Worm (Caenorhabditis elegans) whole organism, L4/young adult: ENCODE data around the gene C25F9.15.

Experiments
- W03F9.2 ChIP-seq: fragments of 150-350 bp; optimal IDR thresholded peaks from 2 replicates; lab custom pipeline; 2014; ENCODE audit warnings: missing biosample characterization, missing genetic modification characterization
- dao-5 ChIP-seq: sonication (generic microtip); optimal IDR thresholded peaks from 2 replicates; lab custom pipeline; 2016; ENCODE audit warnings: missing genotype, missing genetic modification characterization, moderate library complexity, missing compliant biosample characterization
- him-1 ChIP-seq: sonication (generic microtip); optimal IDR thresholded peaks from 2 replicates; lab custom pipeline; 2016; ENCODE audit warnings: missing genotype, missing genetic modification reagents, missing genetic modification characterization, missing compliant biosample characterization

Gene C25F9.15

ce11 chrV:19402855-19403254 is 15.1 kb upstream of the C25F9.15 start, which contains the start of gene C25F9.12:
Gene C25F9.12 (minus strand): TSS chrV:19402955.
- TF ChIP-seq him-1 (no peak), dao-5 (tag; lab: Kevin White, UChicago) (no peak)

DNA sequence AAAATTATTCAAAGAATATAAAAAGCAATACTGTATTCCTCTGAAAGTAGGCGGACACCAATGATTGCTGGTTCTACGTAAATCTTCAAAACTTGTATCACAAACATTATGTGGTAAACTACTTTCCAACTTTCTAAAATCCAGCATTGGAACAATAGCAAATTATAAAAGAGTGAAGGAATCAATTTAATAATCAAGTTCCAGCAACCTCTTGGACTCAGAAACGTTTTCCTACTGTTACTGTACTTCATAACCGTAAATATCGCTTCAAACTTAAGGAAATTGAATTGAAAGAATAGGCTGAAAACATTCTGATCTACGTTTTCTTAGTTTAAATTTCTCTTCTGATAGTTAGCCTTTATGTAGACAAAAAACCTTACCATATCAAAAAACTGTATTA is 14.3 kb upstream of the C25F9.15 start:
- TF ChIP-seq dao-5 (tag; lab: Kevin White, UChicago) (no peak), him-1 (no peak), W03F9.2 (tag; lab: Kevin White, UChicago) (no peak)

- TF ChIP-seq dao-5 (tag; lab: Kevin White, UChicago) (no peak), W03F9.2 (tag; lab: Kevin White, UChicago) (no peak), him-1 (no peak)
These were observed 12.6 kb upstream of the C25F9.15 start, which contains the start of the genes C25F9.6 and C25F9.10 for ce11 chrV:19405276-19405815. Gene C25F9.6 (minus strand): TSS chrV:19405326. Gene C25F9.10 (plus strand): TSS chrV:19405729.

- TF ChIP-seq dao-5 (tag; lab: Kevin White, UChicago) (no peak), W03F9.2 (tag; lab: Kevin White, UChicago) (no peak), him-1 (no peak)
These were observed 7.3 kb upstream of the C25F9.15 start, which contains the start of gene C25F9.5 for ce11 chrV:19410663-19411062. Gene C25F9.5 (minus strand): TSS chrV:19410857.

DNA sequence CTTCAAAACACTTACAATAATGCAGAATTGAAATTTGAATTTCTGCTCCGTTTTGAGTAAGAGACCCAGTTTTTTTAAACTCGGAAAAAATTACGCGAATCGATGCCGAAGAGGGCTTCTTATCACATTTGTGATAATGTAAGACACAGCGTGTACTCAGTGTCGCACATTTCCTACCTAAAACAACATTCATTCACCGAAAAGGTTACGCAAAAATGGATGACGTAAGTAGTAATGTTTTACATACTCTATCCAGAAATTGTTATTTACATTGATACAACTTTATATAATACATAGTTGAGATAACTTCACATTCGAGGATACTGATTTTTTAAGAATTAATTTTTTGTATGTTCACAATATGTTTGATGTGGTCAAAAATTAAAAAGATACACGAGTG is 1.5 kb upstream of the C25F9.15 start, which contains the start of the genes C25F9.4 and C25F9.9:
TSS of gene C25F9.4 (minus strand) at position 101 of the 400 bp plus-strand sequence.
TSS of gene C25F9.9 (plus strand) at position 137 of the 400 bp plus-strand sequence.
- no peak for TF ChIP-seq W03F9.2 (tag; lab: Kevin White, UChicago)
- TF ChIP-seq him-1 = no peak
- TF ChIP-seq dao-5 (tag; lab: Kevin White, UChicago) = no peak

DNA sequence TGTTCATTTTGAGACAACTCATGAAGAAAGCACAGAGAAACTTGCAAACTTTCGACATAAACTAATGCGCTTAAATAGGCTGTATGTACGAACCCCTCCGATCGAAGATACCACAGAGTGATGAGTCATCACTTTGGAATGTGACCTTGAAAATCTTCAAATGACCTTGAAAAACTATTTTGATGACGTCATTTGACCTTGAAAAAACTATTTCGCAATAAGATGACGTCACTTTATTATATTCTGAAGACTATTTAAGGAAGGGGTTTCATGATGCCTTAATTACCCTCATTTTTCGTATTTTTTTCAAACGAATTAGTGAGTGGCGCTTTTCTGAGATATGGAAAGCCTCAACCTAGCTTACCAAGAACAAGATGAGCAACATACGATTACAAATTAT is 3.2 kb downstream of the C25F9.15 start, which contains the start of gene C25F9.2:
TSS of gene C25F9.2 (plus strand) at position 341 of the 400 bp plus-strand sequence.
- no peak for TF ChIP-seq dao-5 (tag; lab: Kevin White, UChicago)
- TF ChIP-seq him-1 = no peak
- no peak for TF ChIP-seq W03F9.2 (tag; lab: Kevin White, UChicago)

ce11 chrV:19428097-19428496 is 10.2 kb downstream of the C25F9.15 start:
- TF ChIP-seq W03F9.2 (tag; lab: Kevin White, UChicago) (no peak), dao-5 (tag; lab: Kevin White, UChicago) (no peak), him-1 (no peak)

DNA sequence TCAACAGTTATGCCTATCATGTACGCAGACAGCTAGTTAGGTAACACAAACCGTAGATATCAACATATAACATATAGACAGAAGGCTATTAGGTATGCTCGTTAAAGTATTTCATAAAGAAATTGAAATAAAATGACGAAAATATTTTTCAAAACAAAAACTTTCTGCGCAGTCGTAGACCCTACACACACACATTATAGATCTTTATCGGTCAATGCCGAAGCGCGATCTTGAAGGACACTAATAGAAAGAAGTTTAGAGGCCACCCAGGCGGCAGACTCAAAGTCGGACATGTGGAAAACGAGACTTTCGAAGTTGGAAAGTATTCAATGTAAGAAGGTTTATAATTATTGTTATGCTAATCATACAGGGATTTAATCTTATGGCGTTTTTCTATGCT is 11.0 kb downstream of the C25F9.15 start:
- no peak for TF ChIP-seq W03F9.2 (tag; lab: Kevin White, UChicago)
- no peak for TF ChIP-seq dao-5 (tag; lab: Kevin White, UChicago)
- no peak for TF ChIP-seq him-1

DNA sequence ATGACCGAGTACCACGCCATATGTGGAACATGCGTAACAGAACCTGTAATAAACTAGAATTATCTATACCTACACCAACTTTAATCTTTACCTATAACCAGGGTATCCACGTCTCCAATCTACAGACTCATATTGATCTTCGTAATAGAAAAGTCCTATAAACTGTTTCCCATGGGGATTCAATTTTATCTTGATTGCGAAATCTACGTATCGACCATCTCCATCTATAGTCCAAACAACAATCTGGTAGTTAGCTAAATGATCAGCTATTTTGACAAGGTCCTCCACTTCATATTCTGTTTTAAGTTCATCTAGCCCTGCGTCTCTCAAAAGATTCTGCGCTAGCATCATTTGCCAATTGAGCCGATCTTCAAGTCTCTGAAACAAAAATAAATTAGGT is 11.7 kb downstream of the C25F9.15 start:
- TF ChIP-seq W03F9.2 (tag; lab: Kevin White, UChicago) (no peak), him-1 (no peak), dao-5 (tag; lab: Kevin White, UChicago) (no peak)

DNA sequence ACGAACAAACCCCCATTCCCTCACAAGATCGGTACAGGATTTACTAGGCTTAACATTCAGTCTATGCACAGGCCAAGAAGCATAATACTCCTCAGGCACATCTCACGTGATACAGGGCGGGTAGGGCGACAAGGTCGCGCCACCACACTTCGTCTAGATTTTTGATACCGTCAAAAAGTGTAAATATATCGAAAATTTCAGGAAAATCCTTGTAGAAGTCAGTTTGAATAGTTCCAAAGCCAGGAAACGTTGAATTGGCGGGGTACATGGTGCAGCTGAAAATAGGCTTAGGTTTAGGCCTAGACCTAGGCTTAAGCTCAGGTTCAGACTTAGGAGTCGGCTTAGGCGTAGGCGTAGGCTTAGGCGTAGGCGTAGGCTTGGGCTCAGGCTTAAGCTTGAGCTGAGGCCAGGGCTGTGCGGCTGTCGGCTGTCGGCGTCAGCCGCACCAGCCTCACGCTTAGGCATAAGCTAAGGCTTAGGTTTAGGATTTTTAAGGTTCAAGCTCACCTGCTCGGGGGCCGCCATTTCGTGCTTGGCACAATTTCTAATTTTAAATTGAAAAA is 12.5 kb downstream of the C25F9.15 start:
- TF ChIP-seq dao-5 (tag; lab: Kevin White, UChicago) (no peak), W03F9.2 (tag; lab: Kevin White, UChicago) (no peak), him-1 (no peak)

- TF ChIP-seq W03F9.2 (tag; lab: Kevin White, UChicago) (no peak), dao-5 (tag; lab: Kevin White, UChicago) (no peak), him-1 (no peak)
These were observed 13.1 kb downstream of the C25F9.15 start, which contains the start of gene srw-85 for ce11 chrV:19431036-19431435. Gene srw-85 (minus strand): TSS chrV:19431136.

DNA sequence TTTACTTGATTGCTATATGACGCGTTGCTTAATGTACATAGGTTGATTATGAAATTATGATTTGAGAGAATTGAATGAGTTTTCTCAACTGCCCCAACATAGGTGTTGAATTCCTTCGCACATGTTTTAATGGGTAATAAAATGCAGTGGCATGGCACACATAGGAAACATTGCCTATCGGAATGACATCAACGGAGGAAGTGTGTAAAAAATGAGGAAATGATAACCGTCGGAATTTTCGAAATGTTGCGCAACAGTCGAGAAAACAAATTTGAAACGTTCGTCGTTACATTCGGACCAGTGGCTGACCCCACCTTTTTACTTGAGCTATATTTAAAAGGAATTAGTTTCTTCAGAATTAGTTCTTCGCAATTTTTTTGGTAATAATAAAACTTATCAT is 14.1 kb downstream of the C25F9.15 start:
- TF ChIP-seq dao-5 (tag; lab: Kevin White, UChicago) = no peak
- no peak for TF ChIP-seq W03F9.2 (tag; lab: Kevin White, UChicago)
- TF ChIP-seq him-1 = no peak

DNA sequence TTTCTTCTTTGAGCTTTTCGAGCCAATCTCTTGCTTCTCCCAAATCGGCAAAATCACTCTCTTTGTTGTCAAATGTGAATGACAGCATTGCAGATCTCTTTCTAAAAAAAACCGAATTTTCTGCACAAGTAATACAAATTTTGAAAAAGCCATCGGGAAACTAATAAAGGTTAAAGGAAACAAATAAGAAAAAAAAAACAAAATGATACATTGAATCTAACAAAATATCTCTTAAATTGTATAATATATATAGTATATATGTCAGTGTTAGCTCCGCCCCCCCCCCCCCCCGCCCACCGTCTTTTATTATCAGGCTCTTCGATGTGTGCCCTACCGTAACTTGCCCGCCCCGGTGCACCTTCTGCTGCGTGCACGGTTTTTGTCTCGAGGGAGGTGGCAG is 15.0 kb downstream of the C25F9.15 start, which contains the start of gene C25F9.11:
TSS of gene C25F9.11 (minus strand) at position 101 of the 400 bp plus-strand sequence.
- TF ChIP-seq dao-5 (tag; lab: Kevin White, UChicago) (no peak), him-1 (no peak), W03F9.2 (tag; lab: Kevin White, UChicago) (no peak)

- TF ChIP-seq him-1 (no peak), dao-5 (tag; lab: Kevin White, UChicago) (no peak), W03F9.2 (tag; lab: Kevin White, UChicago) (no peak)
These were observed 16.0 kb downstream of the C25F9.15 start, which contains the start of gene C25F9.16 for ce11 chrV:19433806-19434437. Gene C25F9.16 (plus strand): TSS chrV:19434387.
